Fruit fly (Drosophila melanogaster): ENCODE data around the gene CG13625.
A peak's percentile ranks its signal among the peaks of the same experiment; 100 is the strongest.

The CG13625 gene

DNA sequence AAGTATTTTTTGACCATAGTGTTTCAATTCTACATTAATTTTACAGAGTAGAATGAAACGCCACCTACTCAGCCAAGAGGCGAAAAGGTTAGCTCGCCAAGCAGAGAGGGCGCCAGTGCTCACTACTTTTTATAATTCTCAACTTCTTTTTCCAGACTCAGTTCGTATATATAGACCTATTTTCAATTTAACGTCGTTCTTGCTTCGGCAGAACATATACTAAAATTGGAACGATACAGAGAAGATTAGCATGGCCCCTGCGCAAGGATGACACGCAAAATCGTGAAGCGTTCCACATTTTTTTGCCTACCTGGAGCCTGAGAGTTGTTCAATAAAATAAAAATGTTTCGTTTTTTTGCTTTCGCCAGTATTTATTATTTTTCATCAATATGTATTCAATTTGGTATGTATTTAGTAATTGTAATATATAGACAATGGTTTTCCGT, 27.9 kb downstream of the CG13625 start (continued):
- peak; percentile 76 for TF ChIP-seq B-H2 (GFP tag; optimal IDR thresholded peaks at IDR 0.05)
- TF ChIP-seq otp (GFP tag; IDR thresholded peaks at IDR 0.05) = no peak
- TF ChIP-seq CG31365 (tag; optimal IDR thresholded peaks at IDR 0.05) = peak; percentile 59
- TF ChIP-seq CG13775 (GFP tag; optimal IDR thresholded peaks at IDR 0.05) = peak; percentile 17
- peak; percentile 97 for TF ChIP-seq CG42726 (GFP tag; IDR thresholded peaks at IDR 0.05; ENCODE audit: partially characterized antibody)
- TF ChIP-seq CrebB (tag; optimal IDR thresholded peaks at IDR 0.05) = no peak
- peak; percentile 24 for TF ChIP-seq ab (GFP tag; optimal IDR thresholded peaks at IDR 0.05)
- peak; percentile 54 for TF ChIP-seq HLH54F (GFP tag; optimal IDR thresholded peaks at IDR 0.05)
- TF ChIP-seq Nf-YB (GFP tag; optimal IDR thresholded peaks at IDR 0.05) = peak; percentile 7

DNA sequence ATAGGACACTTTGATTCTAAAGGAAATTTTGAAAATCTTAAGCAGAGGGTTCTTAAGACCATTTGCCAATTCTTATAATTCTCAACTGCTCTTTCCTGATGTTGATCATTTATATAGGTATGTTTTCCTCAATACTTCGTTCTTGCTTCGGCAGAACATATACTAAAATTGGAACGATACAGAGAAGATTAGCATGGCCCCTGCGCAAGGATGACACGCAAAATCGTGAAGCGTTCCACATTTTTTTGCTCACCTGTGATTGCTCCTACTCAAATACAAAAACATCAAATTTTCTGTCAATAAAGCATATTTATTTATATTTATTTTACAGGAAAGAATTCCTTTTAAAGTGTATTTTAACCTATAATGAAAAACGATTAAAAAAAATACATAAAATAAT, 28.4 kb downstream of the CG13625 start:
- TF ChIP-seq CG16813 (GFP tag; IDR thresholded peaks at IDR 0.05; ENCODE audit: partially characterized antibody) (peak; percentile 11), vnd (GFP tag; IDR thresholded peaks at IDR 0.05; ENCODE audit: partially characterized antibody) (peak; percentile 6; the same call in 2 of the 3 replicates), mld (GFP tag; IDR thresholded peaks at IDR 0.05; ENCODE audit: partially characterized antibody) (peak; percentile 92), CG42726 (GFP tag; IDR thresholded peaks at IDR 0.05; ENCODE audit: partially characterized antibody) (0 out of 2 replicates have a peak, but pooled peaks have one; percentile 3), CG7963 (GFP tag; IDR thresholded peaks at IDR 0.05; ENCODE audit: partially characterized antibody) (peak; percentile 33; the same call in 1 of the 3 replicates), CG14860 (GFP tag; IDR thresholded peaks at IDR 0.05; ENCODE audit: partially characterized antibody) (peak; percentile 47), CG8359 (GFP tag; optimal IDR thresholded peaks at IDR 0.05; ENCODE audit: borderline replicate concordance) (no peak), HLH4C (GFP tag; IDR thresholded peaks at IDR 0.05; ENCODE audit: partially characterized antibody) (peak; percentile 3; the same call in 1 of the 3 replicates), Opbp (GFP tag; IDR thresholded peaks at IDR 0.05; ENCODE audit: partially characterized antibody) (peak; percentile 44; the same call in 2 of the 3 replicates), kni (GFP tag; optimal IDR thresholded peaks at IDR 0.05) (no peak), bbx (GFP tag; IDR thresholded peaks at IDR 0.05; ENCODE audit: partially characterized antibody) (peak; percentile 53; the same call in 1 of the 2 replicates), amos (GFP tag; IDR thresholded peaks at IDR 0.05; ENCODE audit: partially characterized antibody) (peak; percentile 68; the same call in 1 of the 2 replicates), trem (tag; optimal IDR thresholded peaks at IDR 0.05) (no peak), ato (GFP tag; IDR thresholded peaks at IDR 0.05; ENCODE audit: partially characterized antibody) (peak; percentile 35; the same call in 1 of the 2 replicates), CG4707 (GFP tag; optimal IDR thresholded peaks at IDR 0.05) (no peak), CG6791 (GFP tag; IDR thresholded peaks at IDR 0.05; ENCODE audit: partially characterized antibody) (peak; percentile 79)

DNA sequence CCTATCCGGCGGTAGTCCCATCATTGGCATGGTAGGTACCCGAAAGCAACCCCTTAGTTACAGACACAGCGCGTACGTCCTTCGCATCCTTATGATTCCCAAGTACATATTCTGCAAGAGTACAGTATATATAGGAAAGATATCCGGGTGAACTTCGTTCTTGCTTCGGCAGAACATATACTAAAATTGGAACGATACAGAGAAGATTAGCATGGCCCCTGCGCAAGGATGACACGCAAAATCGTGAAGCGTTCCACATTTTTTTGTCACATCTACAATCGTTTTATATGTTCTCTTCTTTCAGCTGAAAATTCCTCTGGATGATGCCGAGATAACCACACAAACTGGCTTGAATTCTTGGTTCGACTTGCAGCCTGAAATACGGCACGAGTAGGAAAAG, 29.0 kb downstream of the CG13625 start:
- TF ChIP-seq CG6654 (GFP tag; optimal IDR thresholded peaks at IDR 0.05) (no peak), NK7.1 (GFP tag; optimal IDR thresholded peaks at IDR 0.05) (no peak), dysf (GFP tag; IDR thresholded peaks at IDR 0.05) (no peak), CG16813 (GFP tag; IDR thresholded peaks at IDR 0.05; ENCODE audit: partially characterized antibody) (peak; percentile 73), Hr3 (GFP tag; optimal IDR thresholded peaks at IDR 0.05) (no peak), YL-1 (GFP tag; optimal IDR thresholded peaks at IDR 0.05) (no peak), amos (GFP tag; IDR thresholded peaks at IDR 0.05; ENCODE audit: partially characterized antibody) (peak; percentile 81; the same call in 1 of the 2 replicates), CG7963 (GFP tag; IDR thresholded peaks at IDR 0.05; ENCODE audit: partially characterized antibody) (peak; percentile 54; the same call in 1 of the 3 replicates), Scr (GFP tag; IDR thresholded peaks at IDR 0.05; ENCODE audit: partially characterized antibody) (peak; percentile 12; the same call in 1 of the 2 replicates), CG17612 (GFP tag; IDR thresholded peaks at IDR 0.05) (no peak), CG14860 (GFP tag; IDR thresholded peaks at IDR 0.05; ENCODE audit: partially characterized antibody) (peak; percentile 61; the same call in 2 of the 3 replicates), sob (GFP tag; IDR thresholded peaks at IDR 0.05) (no peak), BtbVII (GFP tag; optimal IDR thresholded peaks at IDR 0.05) (no peak), CG11398 (GFP tag; optimal IDR thresholded peaks at IDR 0.05) (no peak), CG5180 (GFP tag; optimal IDR thresholded peaks at IDR 0.05) (no peak), lbe (GFP tag; optimal IDR thresholded peaks at IDR 0.05) (no peak), Poxn (GFP tag; IDR thresholded peaks at IDR 0.05) (no peak), Bdp1 (GFP tag; optimal IDR thresholded peaks at IDR 0.05) (peak; percentile 94), bigmax (GFP tag; optimal IDR thresholded peaks at IDR 0.05) (no peak), CG15479 (GFP tag; optimal IDR thresholded peaks at IDR 0.05) (peak; percentile 17), yki (optimal IDR thresholded peaks at IDR 0.05) (no peak), hbn (GFP tag; IDR thresholded peaks at IDR 0.05; ENCODE audit: partially characterized antibody) (no peak), Tbp (GFP tag; optimal IDR thresholded peaks at IDR 0.05) (peak; percentile 11), knrl (GFP tag; IDR thresholded peaks at IDR 0.05; ENCODE audit: partially characterized antibody) (0 out of 3 replicates have a peak, but pooled peaks have one; percentile 8)

All from whole organism, embryonic.